Worm (Caenorhabditis elegans) whole organism, young adult: ENCODE measurements around the gene F31F4.1.
"Not testable (repeated sequence)": the region's sequence is repeated elsewhere in the genome, so short reads cannot be mapped to it uniquely, and the experiment has no call there.

Experiments used
- B0019.2 ChIP-seq: fragments of 200-800 bp; sonication (Bioruptor generic); conservative IDR thresholded peaks from 2 replicates; pipeline ENCODE4 v1.3.6; 2022; ENCODE audit warnings: missing genetic modification reagents, missing genetic modification characterization, missing compliant biosample characterization
- B0261.1 ChIP-seq: sonication (generic microtip); optimal IDR thresholded peaks from 2 replicates; lab custom pipeline; 2016; ENCODE audit warnings: mild to moderate bottlenecking, missing genetic modification characterization, moderate library complexity, missing compliant biosample characterization
- B0336.3 ChIP-seq: fragments of 200-800 bp; sonication (Bioruptor generic); IDR thresholded peaks from 2 replicates; pipeline ENCODE4 v1.3.6; 2022; ENCODE audit warnings: missing genetic modification characterization, missing compliant biosample characterization
- C17E4.6 ChIP-seq: fragments of 200-800 bp; sonication (Bioruptor generic); IDR thresholded peaks from 2 replicates; pipeline ENCODE4 v1.3.6; 2022; ENCODE audit warnings: missing genetic modification reagents, missing genetic modification characterization, missing compliant biosample characterization
- D2030.7 ChIP-seq: fragments of 200-800 bp; sonication (Bioruptor generic); IDR thresholded peaks from 2 replicates; pipeline ENCODE4 v1.3.6; 2022; ENCODE audit warnings: missing genetic modification reagents, missing genetic modification characterization, missing compliant biosample characterization
- F10E7.11 ChIP-seq: sonication (generic microtip); optimal IDR thresholded peaks from 2 replicates; lab custom pipeline; 2017; ENCODE audit warnings: mild to moderate bottlenecking, missing genetic modification characterization, moderate library complexity, missing compliant biosample characterization
- F37B4.10 ChIP-seq: fragments of 200-800 bp; sonication (Bioruptor generic); IDR thresholded peaks from 2 replicates; pipeline ENCODE4 v1.3.6; 2022; ENCODE audit warnings: missing genetic modification characterization, missing compliant biosample characterization
- T07F8.4 ChIP-seq: sonication (generic microtip); optimal IDR thresholded peaks from 2 replicates; lab custom pipeline; 2016; ENCODE audit warnings: mild to moderate bottlenecking, missing genetic modification characterization, moderate library complexity, missing compliant biosample characterization
- T26A5.8 ChIP-seq: sonication (generic microtip); optimal IDR thresholded peaks from 2 replicates; lab custom pipeline; 2016; ENCODE audit warnings: missing genetic modification characterization, missing compliant biosample characterization
- Y53G8AR.9 ChIP-seq: fragments of 200-800 bp; sonication (Bioruptor generic); conservative IDR thresholded peaks from 2 replicates; pipeline ENCODE4 v1.3.6; 2022; ENCODE audit warnings: missing genetic modification reagents, missing genetic modification characterization, missing compliant biosample characterization
- Y95B8A.8 ChIP-seq: fragments of 200-800 bp; sonication (Bioruptor generic); IDR thresholded peaks from 2 replicates; pipeline ENCODE4 v1.3.6; 2022; ENCODE audit warnings: missing genetic modification reagents, missing genetic modification characterization, missing compliant biosample characterization
- aptf-3 ChIP-seq: fragments of 200-800 bp; sonication (Bioruptor generic); IDR thresholded peaks from 2 replicates; pipeline ENCODE4 v1.3.6; 2022; ENCODE audit warnings: missing genetic modification characterization, missing compliant biosample characterization
- attf-3 ChIP-seq: fragments of 200-800 bp; sonication (Bioruptor generic); conservative IDR thresholded peaks from 2 replicates; pipeline ENCODE4 v1.3.6; 2022; ENCODE audit warnings: missing genetic modification reagents, missing genetic modification characterization, missing compliant biosample characterization
- attf-6 ChIP-seq: fragments of 200-800 bp; sonication (Bioruptor generic); IDR thresholded peaks from 2 replicates; pipeline ENCODE4 v1.3.6; 2022; ENCODE audit warnings: missing genetic modification reagents, missing genetic modification characterization, missing compliant biosample characterization
- ccch-3 ChIP-seq: fragments of 200-800 bp; sonication (Bioruptor generic); optimal IDR thresholded peaks from 2 replicates; lab custom pipeline; 2018; ENCODE audit warnings: mild to moderate bottlenecking, missing genetic modification characterization, missing compliant biosample characterization
- ceh-91 ChIP-seq: fragments of 200-800 bp; sonication (Bioruptor generic); IDR thresholded peaks from 2 replicates; pipeline ENCODE4 v1.3.6; 2022; ENCODE audit warnings: missing genetic modification reagents, missing genetic modification characterization, missing compliant biosample characterization
- egl-18 ChIP-seq: fragments of 200-800 bp; sonication (Bioruptor generic); IDR thresholded peaks from 2 replicates; pipeline ENCODE4 v1.3.6; 2022; ENCODE audit warnings: missing genetic modification reagents, missing genetic modification characterization, missing compliant biosample characterization
- ets-4 ChIP-seq: fragments of 200-800 bp; sonication (Bioruptor generic); optimal IDR thresholded peaks from 2 replicates; lab custom pipeline; 2018; ENCODE audit warnings: mild to moderate bottlenecking, missing genetic modification characterization, missing compliant biosample characterization
- lin-26 ChIP-seq: fragments of 200-800 bp; sonication (Bioruptor generic); IDR thresholded peaks from 2 replicates; pipeline ENCODE4 v1.3.6; 2022; ENCODE audit warnings: missing genetic modification reagents, missing genetic modification characterization, missing compliant biosample characterization
- lin-35 ChIP-seq, 3 experiments: fragments of 150-350 bp in 2 of 3; sonication (generic microtip) in 1 of 3; optimal IDR thresholded peaks; 2 replicates each; lab custom pipeline; 2014 to 2018; ENCODE audit warnings: missing biosample characterization in 3 of 3, missing genetic modification characterization in 3 of 3, missing genetic modification reagents in 3 of 3
- madf-10 ChIP-seq: sonication (generic microtip); optimal IDR thresholded peaks from 2 replicates; lab custom pipeline; 2016; ENCODE audit warnings: mild to moderate bottlenecking, missing genetic modification characterization, missing compliant biosample characterization
- mes-4 ChIP-seq: sonication (generic microtip); optimal IDR thresholded peaks from 2 replicates; lab custom pipeline; 2016; ENCODE audit warnings: missing genotype, missing genetic modification characterization, missing compliant biosample characterization
- nhr-179 ChIP-seq: sonication (generic microtip); optimal IDR thresholded peaks from 2 replicates; lab custom pipeline; 2016; ENCODE audit warnings: mild to moderate bottlenecking, missing genetic modification characterization, missing compliant biosample characterization
- nhr-80 ChIP-seq: sonication (generic microtip); optimal IDR thresholded peaks from 2 replicates; lab custom pipeline; 2016; ENCODE audit warnings: missing genetic modification characterization, missing compliant biosample characterization
- rpc-1 ChIP-seq, 2 experiments: fragments of 150-350 bp in 1 of 2; sonication (generic microtip) in 1 of 2; optimal IDR thresholded peaks; 2 replicates each; lab custom pipeline; 2014 to 2018; ENCODE audit warnings: missing biosample characterization in 1 of 2, missing genetic modification characterization in 1 of 2, missing genetic modification reagents in 1 of 2, missing genotype in 1 of 2
- snpc-1.1 ChIP-seq: sonication (generic microtip); optimal IDR thresholded peaks from 2 replicates; lab custom pipeline; 2017; ENCODE audit warnings: missing genetic modification characterization, mild to moderate bottlenecking, missing compliant biosample characterization, antibody characterized with exemption, moderate library complexity, missing genotype, missing genetic modification reagents; ENCODE audit not compliant: insufficient read depth
- snpc-1.3 ChIP-seq: sonication (generic microtip); optimal IDR thresholded peaks from 2 replicates; lab custom pipeline; 2017; ENCODE audit warnings: missing genetic modification characterization, mild to moderate bottlenecking, missing compliant biosample characterization, antibody characterized with exemption, moderate library complexity, missing genotype, missing genetic modification reagents; ENCODE audit not compliant: insufficient read depth
- sptf-2 ChIP-seq: fragments of 200-800 bp; sonication (Bioruptor generic); optimal IDR thresholded peaks from 2 replicates; lab custom pipeline; 2018; ENCODE audit warnings: mild to moderate bottlenecking, missing genetic modification characterization, missing compliant biosample characterization
- tbp1 ChIP-seq: fragments of 200-800 bp; sonication (Bioruptor generic); optimal IDR thresholded peaks from 2 replicates; lab custom pipeline; 2018; ENCODE audit warnings: mild to moderate bottlenecking, missing genetic modification characterization, missing compliant biosample characterization
- ztf-25 ChIP-seq: fragments of 200-800 bp; sonication (Bioruptor generic); IDR thresholded peaks from 2 replicates; pipeline ENCODE4 v1.3.6; 2022; ENCODE audit warnings: missing genetic modification reagents, missing genetic modification characterization, missing compliant biosample characterization
- ztf-6 ChIP-seq: fragments of 200-800 bp; sonication (Bioruptor generic); IDR thresholded peaks from 2 replicates; pipeline ENCODE4 v1.3.6; 2022; ENCODE audit warnings: missing genetic modification reagents, missing genetic modification characterization, missing compliant biosample characterization

F31F4.1 gene

DNA sequence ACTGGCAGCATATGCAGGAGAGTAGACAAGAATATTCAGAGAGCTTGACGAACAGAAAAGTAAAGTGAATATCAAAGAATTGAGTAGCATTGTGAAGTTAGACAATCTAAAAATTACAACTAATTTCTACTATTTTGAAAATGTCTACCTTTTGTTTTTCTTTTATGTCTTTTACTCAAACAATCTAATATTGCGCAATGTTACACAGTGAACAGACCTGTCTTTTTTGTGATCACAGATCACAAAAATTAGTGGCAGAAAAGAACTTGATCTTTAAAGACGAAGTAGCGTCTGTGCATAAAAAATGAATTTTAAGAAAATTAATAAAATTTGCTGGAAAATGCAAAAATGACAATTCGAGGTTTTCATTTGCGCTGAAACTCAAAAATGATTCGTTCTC is 15.2 kb downstream of the F31F4.1 start:
- TF ChIP-seq egl-18 (GFP tag; lab: Robert Waterston, UW) (no peak), nhr-80 (tag; lab: Kevin White, UChicago) (no peak), madf-10 (tag; lab: Kevin White, UChicago) (no peak), mes-4 (tag; lab: Kevin White, UChicago) (no peak), snpc-1.1 (no peak), Y95B8A.8 (GFP tag; lab: Robert Waterston, UW) (no peak), F10E7.11 (tag; lab: Kevin White, UChicago) (no peak), B0019.2 (GFP tag; lab: Robert Waterston, UW) (no peak), ztf-6 (GFP tag; lab: Robert Waterston, UW) (no peak), attf-3 (GFP tag; lab: Robert Waterston, UW) (no peak), C17E4.6 (GFP tag; lab: Robert Waterston, UW) (no peak), ztf-25 (GFP tag; lab: Robert Waterston, UW) (no peak), ceh-91 (no peak), lin-35 (GFP tag; optimal IDR thresholded peaks at IDR 0.05; lab: Kevin White, UChicago) (no peak)

DNA sequence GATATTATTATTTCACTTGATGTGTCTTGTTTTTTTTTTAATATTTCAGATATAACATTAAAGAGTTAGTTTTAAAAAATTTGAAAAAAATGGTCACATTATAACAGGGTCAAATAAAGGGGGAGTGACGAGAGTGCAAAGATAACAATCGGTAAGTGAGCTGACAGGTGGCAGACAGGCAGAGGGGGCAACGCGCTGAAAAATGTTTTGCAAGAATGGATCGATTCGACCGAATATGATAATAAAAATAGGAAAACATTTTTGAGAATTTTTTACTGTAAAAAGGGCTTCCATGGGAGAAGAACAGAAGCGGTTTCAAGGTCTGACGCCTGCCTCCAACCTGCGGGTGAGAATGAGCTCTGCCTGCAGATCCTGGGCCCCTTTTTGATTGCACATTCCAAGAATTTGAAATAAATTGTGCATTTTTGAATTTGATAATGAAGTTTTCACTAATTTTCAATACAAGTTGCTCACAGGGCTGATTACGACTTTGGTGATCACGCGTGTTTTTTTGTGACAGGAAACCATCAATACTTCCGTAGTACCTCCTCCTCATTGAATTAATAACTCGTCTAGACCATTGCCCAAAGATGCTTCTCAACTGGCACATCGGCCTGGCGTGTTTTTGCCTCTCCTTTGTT is 15.7 kb downstream of the F31F4.1 start, which contains the start of the genes ugt-29 and srx-5:
ugt-29 (minus strand) TSS at position 101 of the 641 bp plus-strand sequence.
srx-5 (plus strand) TSS at position 591 of the 641 bp plus-strand sequence.
- peak; percentile 39 for TF ChIP-seq nhr-80 (tag; lab: Kevin White, UChicago)
- no peak for TF ChIP-seq ets-4 (GFP tag; lab: Kevin White, UChicago)

DNA sequence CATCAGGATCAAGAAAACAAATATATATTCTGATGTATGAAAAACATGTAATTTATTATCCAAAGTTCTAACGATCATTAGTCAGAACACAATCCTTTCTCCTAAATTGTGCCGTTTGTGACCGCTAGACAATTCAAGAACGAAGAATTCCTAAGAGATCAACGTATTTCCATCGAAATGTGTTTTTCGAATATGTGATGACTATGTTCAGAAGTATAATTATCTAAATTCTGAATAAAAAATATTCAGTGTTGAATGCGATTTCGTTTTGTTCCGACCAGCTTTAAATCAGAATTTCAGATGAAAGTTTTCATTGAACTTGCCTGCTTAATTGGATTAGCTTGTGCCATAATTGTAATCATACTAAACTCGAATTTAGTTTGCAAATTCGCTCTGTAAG is 18.4 kb downstream of the F31F4.1 start, which contains the start of gene srbc-37:
srbc-37 (plus strand) TSS at position 301 of the 400 bp plus-strand sequence.
- TF ChIP-seq ccch-3 (GFP tag; lab: Kevin White, UChicago) = no peak
- TF ChIP-seq T26A5.8 (tag; lab: Kevin White, UChicago) = no peak
- TF ChIP-seq sptf-2 = no peak
- no peak for TF ChIP-seq B0336.3 (GFP tag; lab: Robert Waterston, UW)
- no peak for TF ChIP-seq F37B4.10
- no peak for TF ChIP-seq nhr-179 (tag; lab: Kevin White, UChicago)
- no peak for TF ChIP-seq snpc-1.3 (tag; lab: Kevin White, UChicago)
- no peak for TF ChIP-seq attf-6 (GFP tag; lab: Robert Waterston, UW)
- TF ChIP-seq Y53G8AR.9 (GFP tag; lab: Robert Waterston, UW) = no peak
- TF ChIP-seq T07F8.4 (tag; lab: Kevin White, UChicago) = no peak

DNA sequence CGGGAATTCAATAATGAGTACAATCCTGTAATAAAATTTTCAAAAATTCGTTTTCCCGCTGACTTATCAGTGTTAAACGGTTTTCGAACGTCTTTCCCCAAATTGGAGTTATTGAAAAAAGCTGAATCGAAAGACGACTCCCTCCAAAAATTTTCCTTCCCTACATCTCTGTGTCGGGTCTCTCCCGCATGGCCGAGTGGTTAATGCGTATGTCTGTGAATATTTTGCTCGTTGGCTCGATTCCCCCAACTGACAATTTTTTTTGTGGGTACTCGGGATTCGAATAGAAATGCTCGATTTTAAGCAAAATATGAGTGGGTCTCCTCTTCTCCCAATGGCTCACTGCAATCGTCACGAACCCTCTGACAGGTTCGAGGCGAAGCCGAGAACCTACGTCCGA is 22.6 kb downstream of the F31F4.1 start:
- peak; percentile 87 for TF ChIP-seq lin-26 (GFP tag; lab: Robert Waterston, UW)
- TF ChIP-seq D2030.7 = peak; percentile 26; the same call in 1 of the 2 replicates
- peak; percentile 54 for TF ChIP-seq B0261.1 (tag; lab: Kevin White, UChicago)
- TF ChIP-seq ztf-25 (GFP tag; lab: Robert Waterston, UW) = peak; percentile 67; the same call in 1 of the 2 replicates
- 0 out of 2 replicates have a peak, but pooled peaks have one; percentile 31 for TF ChIP-seq aptf-3 (GFP tag; lab: Robert Waterston, UW)
- TF ChIP-seq rpc-1 (optimal IDR thresholded peaks at IDR 0.05; lab: Kevin White, UChicago) = not testable (repeated sequence)
- TF ChIP-seq rpc-1 (tag; optimal IDR thresholded peaks at IDR 0.05; lab: Kevin White, UChicago) = peak; percentile 50
- peak; percentile 82 for TF ChIP-seq tbp1 (GFP tag; lab: Kevin White, UChicago)
- TF ChIP-seq, all 124 proteins: peak for 7; not testable (repeated sequence) for 117
